Worm (Caenorhabditis elegans) whole organism, late embryonic: Measurements from ENCODE around the gene C34B4.4.

ENCODE experiments used
- C38D4.7 ChIP-seq: fragments of 200-800 bp; sonication (Bioruptor generic); optimal IDR thresholded peaks from 2 replicates; lab custom pipeline; 2018; ENCODE audit warnings: mild to moderate bottlenecking, missing genetic modification characterization, moderate library complexity, missing compliant biosample characterization
- K02D7.2 ChIP-seq: sonication (generic microtip); optimal IDR thresholded peaks from 2 replicates; lab custom pipeline; 2017; ENCODE audit warnings: mild to moderate bottlenecking, missing genetic modification characterization, missing compliant biosample characterization
- T23F11.4 ChIP-seq: fragments of 200-800 bp; sonication (Bioruptor generic); optimal IDR thresholded peaks from 2 replicates; lab custom pipeline; 2018; ENCODE audit warnings: mild to moderate bottlenecking, missing genetic modification characterization, missing compliant biosample characterization
- Y22D7AL.16 ChIP-seq: sonication (generic microtip); optimal IDR thresholded peaks from 2 replicates; lab custom pipeline; 2016; ENCODE audit warnings: missing genetic modification characterization, missing compliant biosample characterization
- ama-1 ChIP-seq: fragments of 150-350 bp; optimal IDR thresholded peaks from 2 replicates; lab custom pipeline; 2014
- ceh-18 ChIP-seq: sonication (generic microtip); optimal IDR thresholded peaks from 2 replicates; lab custom pipeline; 2016; ENCODE audit warnings: missing genetic modification characterization, missing compliant biosample characterization
- ceh-19 ChIP-seq: fragments of 200-800 bp; sonication (Bioruptor generic); optimal IDR thresholded peaks from 2 replicates; lab custom pipeline; 2018; ENCODE audit warnings: mild to moderate bottlenecking, missing genetic modification characterization, missing compliant biosample characterization
- ceh-2 ChIP-seq: sonication (generic microtip); optimal IDR thresholded peaks from 2 replicates; lab custom pipeline; 2016; ENCODE audit warnings: missing genotype, missing genetic modification characterization, missing compliant biosample characterization
- ceh-24 ChIP-seq: sonication (generic microtip); optimal IDR thresholded peaks from 2 replicates; lab custom pipeline; 2016; ENCODE audit warnings: mild to moderate bottlenecking, missing genetic modification characterization, missing compliant biosample characterization
- ceh-31 ChIP-seq: sonication (generic microtip); optimal IDR thresholded peaks from 2 replicates; lab custom pipeline; 2016; ENCODE audit warnings: missing genetic modification characterization, missing compliant biosample characterization
- ceh-34 ChIP-seq: sonication (generic microtip); optimal IDR thresholded peaks from 2 replicates; lab custom pipeline; 2016; ENCODE audit warnings: mild to moderate bottlenecking, missing genetic modification characterization, missing compliant biosample characterization
- ceh-45 ChIP-seq: fragments of 200-800 bp; sonication (Bioruptor generic); IDR thresholded peaks from 2 replicates; pipeline ENCODE4 v1.3.6; 2022; ENCODE audit warnings: missing genetic modification reagents, missing genetic modification characterization, missing compliant biosample characterization
- ceh-48 ChIP-seq: sonication (generic microtip); optimal IDR thresholded peaks from 2 replicates; lab custom pipeline; 2016; ENCODE audit warnings: missing genetic modification characterization, inconsistent platforms, missing compliant biosample characterization
- elt-2 ChIP-seq: sonication (generic microtip); optimal IDR thresholded peaks from 2 replicates; lab custom pipeline; 2016; ENCODE audit warnings: missing genetic modification reagents, missing genetic modification characterization, missing compliant biosample characterization
- elt-4 ChIP-seq: sonication (generic microtip); optimal IDR thresholded peaks from 2 replicates; lab custom pipeline; 2016; ENCODE audit warnings: missing genetic modification characterization, missing compliant biosample characterization
- ets-4 ChIP-seq: sonication (generic microtip); optimal IDR thresholded peaks from 2 replicates; lab custom pipeline; 2016; ENCODE audit warnings: missing genetic modification characterization, missing compliant biosample characterization
- fkh-10 ChIP-seq: fragments of 150-350 bp; optimal IDR thresholded peaks from 2 replicates; lab custom pipeline; 2014; ENCODE audit warnings: missing biosample characterization, missing genetic modification reagents, missing genetic modification characterization
- gmeb-2 ChIP-seq: sonication (generic microtip); optimal IDR thresholded peaks from 2 replicates; lab custom pipeline; 2016; ENCODE audit warnings: missing genetic modification characterization, inconsistent platforms, missing compliant biosample characterization
- hlh-15 ChIP-seq: sonication (generic microtip); optimal IDR thresholded peaks from 2 replicates; lab custom pipeline; 2016; ENCODE audit warnings: missing genetic modification characterization, missing compliant biosample characterization
- hlh-6 ChIP-seq: sonication (generic microtip); optimal IDR thresholded peaks from 2 replicates; lab custom pipeline; 2016; ENCODE audit warnings: missing genotype, missing genetic modification characterization, missing compliant biosample characterization
- lim-6 ChIP-seq: sonication (generic microtip); optimal IDR thresholded peaks from 2 replicates; lab custom pipeline; 2016; ENCODE audit warnings: missing genetic modification characterization, missing compliant biosample characterization
- lin-11 ChIP-seq: fragments of 200-800 bp; sonication (Bioruptor generic); optimal IDR thresholded peaks from 2 replicates; lab custom pipeline; 2018; ENCODE audit warnings: mild to moderate bottlenecking, missing genetic modification characterization, missing compliant biosample characterization
- madf-2 ChIP-seq: sonication (generic microtip); optimal IDR thresholded peaks from 2 replicates; lab custom pipeline; 2017; ENCODE audit warnings: missing genetic modification characterization, missing compliant biosample characterization
- mec-3 ChIP-seq: sonication (generic microtip); optimal IDR thresholded peaks from 2 replicates; lab custom pipeline; 2016; ENCODE audit warnings: borderline replicate concordance, missing genetic modification characterization, missing compliant biosample characterization
- nhr-11 ChIP-seq: fragments of 150-350 bp; optimal IDR thresholded peaks from 2 replicates; lab custom pipeline; 2014; ENCODE audit warnings: missing biosample characterization, missing genetic modification characterization
- nhr-232 ChIP-seq: sonication (generic microtip); optimal IDR thresholded peaks from 2 replicates; lab custom pipeline; 2016; ENCODE audit warnings: missing genetic modification characterization, missing compliant biosample characterization
- pat-9 ChIP-seq: fragments of 200-800 bp; sonication (Bioruptor generic); optimal IDR thresholded peaks from 2 replicates; lab custom pipeline; 2018; ENCODE audit warnings: mild to moderate bottlenecking, missing genetic modification characterization, moderate library complexity, missing compliant biosample characterization
- pax-1 ChIP-seq: fragments of 150-350 bp; optimal IDR thresholded peaks from 2 replicates; lab custom pipeline; 2014; ENCODE audit warnings: missing biosample characterization, missing genetic modification characterization
- pha-2 ChIP-seq: sonication (generic microtip); optimal IDR thresholded peaks from 2 replicates; lab custom pipeline; 2017; ENCODE audit warnings: mild to moderate bottlenecking, missing genetic modification characterization, missing compliant biosample characterization
- pha-4 ChIP-seq: fragments of 150-350 bp; optimal IDR thresholded peaks from 2 replicates; lab custom pipeline; 2018; ENCODE audit warnings: missing biosample characterization, missing genetic modification reagents, missing genetic modification characterization
- ref-2 ChIP-seq: sonication (generic microtip); optimal IDR thresholded peaks from 2 replicates; lab custom pipeline; 2016; ENCODE audit warnings: missing genetic modification characterization, missing compliant biosample characterization
- rnt-1 ChIP-seq: sonication (generic microtip); optimal IDR thresholded peaks from 2 replicates; lab custom pipeline; 2016; ENCODE audit warnings: missing genetic modification characterization, missing compliant biosample characterization
- syd-9 ChIP-seq: sonication (generic microtip); optimal IDR thresholded peaks from 2 replicates; lab custom pipeline; 2016; ENCODE audit warnings: mild to moderate bottlenecking, missing genetic modification characterization, moderate library complexity, missing compliant biosample characterization
- tbx-2 ChIP-seq: sonication (generic microtip); optimal IDR thresholded peaks from 2 replicates; lab custom pipeline; 2016; ENCODE audit warnings: missing genetic modification characterization, missing compliant biosample characterization
- tbx-7 ChIP-seq: sonication (generic microtip); optimal IDR thresholded peaks from 2 replicates; lab custom pipeline; 2016; ENCODE audit warnings: missing genotype, missing genetic modification characterization, missing compliant biosample characterization
- unc-3 ChIP-seq, 2 experiments: fragments of 200-800 bp in 1 of 2; sonication (Bioruptor generic) in 1 of 2; sonication (generic microtip) in 1 of 2; conservative IDR thresholded peaks in 1 of 2; optimal IDR thresholded peaks in 1 of 2; 2 replicates each; pipeline versions ENCODE4 v1.3.6 to Lab custom; 2016 to 2022; ENCODE audit warnings: missing compliant biosample characterization in 2 of 2, missing genetic modification characterization in 2 of 2, missing genetic modification reagents in 1 of 2
- unc-42 ChIP-seq: sonication (generic microtip); optimal IDR thresholded peaks from 2 replicates; lab custom pipeline; 2016; ENCODE audit warnings: missing genotype, missing genetic modification characterization, missing compliant biosample characterization
- unc-55 ChIP-seq: sonication (generic microtip); optimal IDR thresholded peaks from 2 replicates; lab custom pipeline; 2017; ENCODE audit warnings: missing biosample characterization, missing genetic modification reagents, missing genetic modification characterization
- unc-86 ChIP-seq: sonication (generic microtip); optimal IDR thresholded peaks from 2 replicates; lab custom pipeline; 2016; ENCODE audit warnings: missing genetic modification characterization, missing compliant biosample characterization
- zip-5 ChIP-seq: sonication (generic microtip); optimal IDR thresholded peaks from 2 replicates; lab custom pipeline; 2016; ENCODE audit warnings: missing genetic modification characterization, missing compliant biosample characterization

Gene C34B4.4

ce11 chrV:13082442-13083126 lies 7.6 kb upstream of the C34B4.4 start, which contains the start of gene C34B4.2:
Gene C34B4.2 (plus strand): TSS chrV:13083055.
- TF ChIP-seq ceh-19 (GFP tag; lab: Kevin White, UChicago) (peak; percentile 57), ref-2 (tag; lab: Kevin White, UChicago) (no peak), elt-2 (tag; lab: Kevin White, UChicago) (peak; percentile 11), ceh-31 (tag; lab: Kevin White, UChicago) (peak; percentile 29), ceh-34 (tag; lab: Kevin White, UChicago) (peak; percentile 77), unc-55 (GFP tag; lab: Kevin White, UChicago) (no peak), rnt-1 (tag; lab: Kevin White, UChicago) (peak; percentile 7), ceh-2 (tag; lab: Kevin White, UChicago) (peak; percentile 35), tbx-2 (tag; lab: Kevin White, UChicago) (peak; percentile 45), pat-9 (tag; lab: Kevin White, UChicago) (peak; percentile 0), unc-42 (tag; lab: Kevin White, UChicago) (peak; percentile 41), unc-86 (tag; lab: Kevin White, UChicago) (no peak), unc-3 (GFP tag; conservative IDR thresholded peaks at IDR 0.05; lab: Robert Waterston, UW) (no peak), unc-3 (tag; optimal IDR thresholded peaks at IDR 0.05; lab: Kevin White, UChicago) (no peak), ceh-18 (tag; lab: Kevin White, UChicago) (peak; percentile 94)

- no peak for TF ChIP-seq elt-4
- no peak for TF ChIP-seq C38D4.7 (GFP tag; lab: Kevin White, UChicago)
- TF ChIP-seq ceh-18 (tag; lab: Kevin White, UChicago) = peak; percentile 54
- no peak for TF ChIP-seq Y22D7AL.16 (tag; lab: Kevin White, UChicago)
- TF ChIP-seq unc-42 (tag; lab: Kevin White, UChicago) = peak; percentile 31
- no peak for TF ChIP-seq zip-5 (tag; lab: Kevin White, UChicago)
- no peak for TF ChIP-seq ceh-48
- TF ChIP-seq ceh-24 (tag; lab: Kevin White, UChicago) = no peak
- no peak for TF ChIP-seq ceh-19 (GFP tag; lab: Kevin White, UChicago)
- TF ChIP-seq ceh-45 (GFP tag; lab: Robert Waterston, UW) = no peak
- no peak for TF ChIP-seq unc-86 (tag; lab: Kevin White, UChicago)
- TF ChIP-seq ama-1 (lab: Kevin White, UChicago) = no peak
- no peak for TF ChIP-seq hlh-6 (tag; lab: Kevin White, UChicago)
Observed at ce11 chrV:13083751-13084672, 6.2 kb upstream of the C34B4.4 start.

ce11 chrV:13085227-13085640 lies 5.0 kb upstream of the C34B4.4 start:
- TF ChIP-seq pat-9 (tag; lab: Kevin White, UChicago) = no peak
- peak; percentile 39 for TF ChIP-seq elt-2 (tag; lab: Kevin White, UChicago)

ce11 chrV:13085917-13086552 lies 4.2 kb upstream of the C34B4.4 start:
- TF ChIP-seq fkh-10 (GFP tag; lab: Kevin White, UChicago) (no peak), pax-1 (tag; lab: Kevin White, UChicago) (no peak), ceh-48 (no peak), tbx-2 (tag; lab: Kevin White, UChicago) (peak; percentile 55), ceh-31 (tag; lab: Kevin White, UChicago) (peak; percentile 54), tbx-7 (tag; lab: Kevin White, UChicago) (no peak), nhr-232 (tag; lab: Kevin White, UChicago) (no peak), elt-2 (tag; lab: Kevin White, UChicago) (peak; percentile 10), nhr-11 (tag; lab: Kevin White, UChicago) (no peak), pat-9 (tag; lab: Kevin White, UChicago) (no peak), T23F11.4 (GFP tag; lab: Kevin White, UChicago) (no peak), madf-2 (tag; lab: Kevin White, UChicago) (no peak), ceh-45 (GFP tag; lab: Robert Waterston, UW) (no peak), pha-2 (tag; lab: Kevin White, UChicago) (no peak), mec-3 (tag; lab: Kevin White, UChicago) (no peak), lin-11 (tag; lab: Kevin White, UChicago) (no peak), gmeb-2 (tag; lab: Kevin White, UChicago) (no peak), syd-9 (tag; lab: Kevin White, UChicago) (peak; percentile 20), ets-4 (tag; lab: Kevin White, UChicago) (no peak), rnt-1 (tag; lab: Kevin White, UChicago) (peak; percentile 54), lim-6 (tag; lab: Kevin White, UChicago) (no peak), hlh-15 (tag; lab: Kevin White, UChicago) (no peak), pha-4 (no peak), ref-2 (tag; lab: Kevin White, UChicago) (peak; percentile 14), K02D7.2 (tag; lab: Kevin White, UChicago) (no peak), ceh-34 (tag; lab: Kevin White, UChicago) (peak; percentile 48), unc-86 (tag; lab: Kevin White, UChicago) (no peak)
